Fruit fly (Drosophila melanogaster): ENCODE results near the gene CaMKI.

DNA sequence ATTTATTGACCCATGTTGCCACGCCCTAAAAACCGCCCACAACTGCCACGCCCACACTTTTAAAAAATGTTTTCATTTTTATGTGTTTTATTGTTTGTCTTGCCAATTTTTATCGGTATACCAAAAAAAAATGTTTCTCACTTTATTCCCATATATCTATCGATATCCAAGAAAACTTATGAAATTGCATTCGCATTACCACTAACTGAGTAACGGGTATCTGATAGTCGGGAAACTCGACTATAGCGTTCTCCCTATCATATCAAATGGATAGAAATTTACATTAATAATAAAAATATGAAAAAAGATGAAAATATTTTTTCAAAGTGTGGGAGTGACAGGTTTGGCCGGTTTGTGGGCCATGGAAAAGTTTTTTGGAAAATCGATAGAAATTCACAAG is 3.7 kb downstream of the CaMKI start:
- TF ChIP-seq Hr39 (GFP tag; optimal IDR thresholded peaks at IDR 0.05) (no peak), acj6 (GFP tag; optimal IDR thresholded peaks at IDR 0.05) (no peak), CG8632 (GFP tag; optimal IDR thresholded peaks at IDR 0.05) (no peak), topi (GFP tag; optimal IDR thresholded peaks at IDR 0.05) (no peak), CG10669 (GFP tag; optimal IDR thresholded peaks at IDR 0.05) (no peak), dsx (GFP tag; optimal IDR thresholded peaks at IDR 0.05; ENCODE audit: poor library complexity, severe bottlenecking) (no peak), lz (GFP tag; optimal IDR thresholded peaks at IDR 0.05) (no peak), CG8119 (GFP tag; IDR thresholded peaks at IDR 0.05) (no peak), CG6276 (GFP tag; optimal IDR thresholded peaks at IDR 0.05) (no peak), Gug (GFP tag; IDR thresholded peaks at IDR 0.05) (no peak)

All from whole organism, prepupa.